Worm (Caenorhabditis elegans): ENCODE measurements around the gene gsp-1.

DNA sequence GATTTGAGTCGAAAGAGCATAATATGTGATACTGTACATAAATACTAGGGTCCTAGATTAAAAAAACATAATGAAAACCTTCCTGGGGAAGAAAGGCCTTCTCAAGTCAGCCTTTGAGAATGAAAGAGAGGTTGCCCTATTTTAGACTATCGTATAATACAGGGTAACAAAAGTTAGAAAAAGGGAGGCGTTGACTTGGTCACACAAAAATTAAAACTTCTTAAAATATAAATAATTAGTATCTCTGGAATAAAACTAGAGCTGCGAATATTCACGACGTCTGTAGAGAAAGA is 30.3 kb downstream of the gsp-1 start:
- TF ChIP-seq mep-1 (tag; optimal IDR thresholded peaks at IDR 0.05): no peak
- TF ChIP-seq nhr-12 (tag; optimal IDR thresholded peaks at IDR 0.05): no peak
- TF ChIP-seq lin-13 (tag; optimal IDR thresholded peaks at IDR 0.05): no peak

Data from whole organism, mixed stage, embryonic.